Fruit fly (Drosophila melanogaster) whole organism, wandering third instar larva: ENCODE measurements around the gene CG14262.

Experiments
- HLH106 ChIP-seq: fragments of 200-800 bp; optimal IDR thresholded peaks from 3 replicates; lab custom pipeline; 2019; ENCODE audit warnings: missing biosample characterization, mild to moderate bottlenecking, missing genetic modification characterization, moderate library complexity
- Hr78 ChIP-seq: fragments of >200 bp; optimal IDR thresholded peaks from 2 replicates; lab custom pipeline; 2017; ENCODE audit warnings: missing biosample characterization, missing genetic modification characterization
- Mio ChIP-seq: sonication (Bioruptor generic); optimal IDR thresholded peaks from 2 replicates; lab custom pipeline; 2016; ENCODE audit warnings: missing biosample characterization, missing genetic modification characterization
- N ChIP-seq: fragments of >200 bp; optimal IDR thresholded peaks from 2 replicates; lab custom pipeline; 2018; ENCODE audit warnings: missing biosample characterization, missing external identifiers, missing genetic modification characterization
- Vsx2 ChIP-seq: fragments of 200-300, 225-300 bp; sonication (Bioruptor generic); optimal IDR thresholded peaks from 2 replicates; lab custom pipeline; 2018; ENCODE audit warnings: missing biosample characterization, missing genetic modification characterization; ENCODE audit not compliant: partially characterized antibody
- dmrt93B ChIP-seq: fragments of 200-800 bp; sonication (Bioruptor generic); optimal IDR thresholded peaks from 2 replicates; lab custom pipeline; 2018; ENCODE audit warnings: missing biosample characterization, mild to moderate bottlenecking, missing genetic modification characterization
- lola ChIP-seq: fragments of >200 bp; optimal IDR thresholded peaks from 2 replicates; lab custom pipeline; 2017; ENCODE audit warnings: missing biosample characterization, missing genetic modification characterization
- pan ChIP-seq: fragments of >200 bp; optimal IDR thresholded peaks from 2 replicates; lab custom pipeline; 2017
- psq ChIP-seq: fragments of 200-800 bp; sonication (Bioruptor generic); optimal IDR thresholded peaks from 3 replicates; lab custom pipeline; 2017; ENCODE audit warnings: missing biosample characterization, mild to moderate bottlenecking, missing genetic modification characterization, moderate library complexity

DNA sequence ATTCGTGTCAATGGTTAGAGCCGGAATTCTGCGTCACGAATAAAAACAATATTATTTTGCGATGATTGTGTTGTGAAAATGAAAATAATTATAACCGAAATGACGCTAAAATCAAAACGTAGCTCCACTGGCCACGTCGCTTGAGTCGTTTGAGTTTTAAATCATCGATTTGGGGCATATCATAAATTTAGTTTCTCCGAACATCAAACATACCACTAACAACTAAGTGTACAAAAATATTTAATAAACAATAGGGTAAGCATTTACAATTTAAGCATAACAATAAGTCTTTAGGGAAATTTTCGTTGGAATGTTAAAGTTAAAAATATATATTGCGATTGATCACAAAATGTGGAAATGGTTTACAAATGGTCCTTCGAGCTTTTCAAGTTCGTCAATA is 14.3 kb downstream of the CG14262 start, which contains the start of the genes TTLL6B and TfIIA-L:
- TF ChIP-seq dmrt93B, result no peak
- TF ChIP-seq HLH106 (tag; lab: Kevin White, UChicago), result no peak
- TF ChIP-seq lola (GFP tag; lab: Kevin White, UChicago), result no peak
- no peak for TF ChIP-seq Hr78
- TF ChIP-seq N, result no peak
- TF ChIP-seq pan (lab: Kevin White, UChicago), result no peak
- no peak for TF ChIP-seq Vsx2
- TF ChIP-seq psq (GFP tag; lab: Kevin White, UChicago), result no peak
- TF ChIP-seq Mio, result no peak
